Fruit fly (Drosophila melanogaster): Measurements from ENCODE around the gene CG15743.

CG15743 gene

dm6 chrX:13287854-13288376, 2.4 kb downstream of the CG15743 start, which contains the start of gene Remo (continued):
- TF ChIP-seq CG3995 (GFP tag; optimal IDR thresholded peaks at IDR 0.05) (peak; percentile 11), phol (tag; optimal IDR thresholded peaks at IDR 0.05) (peak; percentile 37), CG6683 (GFP tag; optimal IDR thresholded peaks at IDR 0.05) (no peak), Stat92E (GFP tag; optimal IDR thresholded peaks at IDR 0.05) (no peak), kay (GFP tag; optimal IDR thresholded peaks at IDR 0.05) (no peak), CG4424 (GFP tag; optimal IDR thresholded peaks at IDR 0.05) (no peak), Myb (GFP tag; optimal IDR thresholded peaks at IDR 0.05) (peak; percentile 85), Vsx1 (GFP tag; optimal IDR thresholded peaks at IDR 0.05) (no peak), CG18262 (tag; optimal IDR thresholded peaks at IDR 0.05) (no peak), lilli (GFP tag; optimal IDR thresholded peaks at IDR 0.05) (no peak), H15 (GFP tag; IDR thresholded peaks at IDR 0.05) (no peak), fd64A (GFP tag; optimal IDR thresholded peaks at IDR 0.05) (no peak), CG11398 (GFP tag; optimal IDR thresholded peaks at IDR 0.05) (no peak), unpg (GFP tag; optimal IDR thresholded peaks at IDR 0.05) (no peak), CG15514 (GFP tag; optimal IDR thresholded peaks at IDR 0.05) (peak; percentile 58), CG34422 (GFP tag; IDR thresholded peaks at IDR 0.05) (peak; percentile 64; the same call in 2 of the 3 replicates), crp (GFP tag; optimal IDR thresholded peaks at IDR 0.05) (no peak), exex (tag; optimal IDR thresholded peaks at IDR 0.05) (no peak)

- TF ChIP-seq tgo (GFP tag; IDR thresholded peaks at IDR 0.05) (peak; percentile 33; the same call in 1 of the 3 replicates), Xbp1 (GFP tag; optimal IDR thresholded peaks at IDR 0.05) (peak; percentile 4), TFAM (GFP tag; optimal IDR thresholded peaks at IDR 0.05) (no peak), MTF-1 (GFP tag; optimal IDR thresholded peaks at IDR 0.05; ENCODE audit: borderline replicate concordance) (no peak), pzg (GFP tag; optimal IDR thresholded peaks at IDR 0.05) (peak; percentile 37), BEAF-32 (GFP tag; optimal IDR thresholded peaks at IDR 0.05) (peak; percentile 47), Optix (GFP tag; IDR thresholded peaks at IDR 0.05) (no peak), sug (tag; optimal IDR thresholded peaks at IDR 0.05) (peak; percentile 51), Dfd (GFP tag; optimal IDR thresholded peaks at IDR 0.05) (no peak), CG8290 (GFP tag; optimal IDR thresholded peaks at IDR 0.05) (peak; percentile 1), CG8290 (tag; optimal IDR thresholded peaks at IDR 0.05) (no peak), vvl (GFP tag; IDR thresholded peaks at IDR 0.05) (peak; percentile 52; the same call in 1 of the 2 replicates), dysf (GFP tag; IDR thresholded peaks at IDR 0.05) (peak; percentile 42; the same call in 2 of the 3 replicates), H2.0 (GFP tag; IDR thresholded peaks at IDR 0.05) (no peak), CG4282 (GFP tag; optimal IDR thresholded peaks at IDR 0.05) (no peak), crol (GFP tag; IDR thresholded peaks at IDR 0.05) (no peak), CG3726 (GFP tag; IDR thresholded peaks at IDR 0.05) (no peak), pfk (GFP tag; optimal IDR thresholded peaks at IDR 0.05) (no peak), nmo (GFP tag; optimal IDR thresholded peaks at IDR 0.05) (peak; percentile 47), CG10543 (GFP tag; optimal IDR thresholded peaks at IDR 0.05) (peak; percentile 56), gcm (GFP tag; optimal IDR thresholded peaks at IDR 0.05) (peak; percentile 17), insv (GFP tag; optimal IDR thresholded peaks at IDR 0.05) (peak in 1 of 2 experiments; percentile 80), sens (GFP tag) (peak; percentile 70), CG13287 (GFP tag; IDR thresholded peaks at IDR 0.05; ENCODE audit: partially characterized antibody) (peak; percentile 34; the same call in 1 of the 2 replicates), chinmo (GFP tag; IDR thresholded peaks at IDR 0.05; ENCODE audit: partially characterized antibody) (0 out of 4 replicates have a peak, but pooled peaks have one; percentile 31), lola (GFP tag; optimal IDR thresholded peaks at IDR 0.05) (peak in 1 of 3 experiments; percentile 22), CG4617 (GFP tag; optimal IDR thresholded peaks at IDR 0.05; ENCODE audit: borderline replicate concordance) (peak; percentile 53), lmd (GFP tag; IDR thresholded peaks at IDR 0.05) (peak; percentile 31; the same call in 1 of the 2 replicates), CG6272 (GFP tag; IDR thresholded peaks at IDR 0.05) (0 out of 2 replicates have a peak, but pooled peaks have one; percentile 21)
These were observed 11.1 kb downstream of the CG15743 start, which contains the start of gene CG1622 for dm6 chrX:13296405-13297183. Gene CG1622 (plus strand): TSS chrX:13297082.

All from whole organism, embryonic.